Fruit fly (Drosophila melanogaster) whole organism, adult: Measurements from ENCODE around the gene CG14014.

Experiments
- CG11617 ChIP-seq: fragments of 200-800 bp; sonication (Bioruptor generic); optimal IDR thresholded peaks from 2 replicates; lab custom pipeline; 2017; ENCODE audit warnings: mild to moderate bottlenecking, missing biosample characterization, missing genetic modification reagents, missing genetic modification characterization
- CG12768 ChIP-seq: fragments of 200-800 bp; sonication (Bioruptor generic); optimal IDR thresholded peaks from 2 replicates; lab custom pipeline; 2017; ENCODE audit warnings: missing biosample characterization, missing genetic modification characterization, mild to moderate bottlenecking, moderate library complexity, missing genetic modification reagents
- CG14711 ChIP-seq: fragments of 200-800 bp; sonication (Bioruptor generic); optimal IDR thresholded peaks from 2 replicates; lab custom pipeline; 2018; ENCODE audit warnings: missing biosample characterization, mild to moderate bottlenecking, missing genetic modification characterization, moderate library complexity
- CG1620 ChIP-seq: fragments of 200-800 bp; sonication (Bioruptor generic); optimal IDR thresholded peaks from 2 replicates; lab custom pipeline; 2016; ENCODE audit warnings: missing biosample characterization, missing genetic modification characterization
- CG33017 ChIP-seq: fragments of 200-800 bp; sonication (Bioruptor generic); optimal IDR thresholded peaks from 2 replicates; lab custom pipeline; 2018; ENCODE audit warnings: missing biosample characterization, mild to moderate bottlenecking, missing genetic modification characterization, moderate library complexity
- CG5204 ChIP-seq: fragments of 200-800 bp; sonication (Bioruptor generic); optimal IDR thresholded peaks from 2 replicates; lab custom pipeline; 2016; ENCODE audit warnings: missing biosample characterization, missing genetic modification characterization
- CG7045 ChIP-seq: fragments of 200-800 bp; sonication (Bioruptor generic); optimal IDR thresholded peaks from 2 replicates; lab custom pipeline; 2017; ENCODE audit warnings: missing biosample characterization, mild to moderate bottlenecking, missing genetic modification characterization
- CG7101 ChIP-seq: fragments of 200-800 bp; sonication (Bioruptor generic); optimal IDR thresholded peaks from 2 replicates; lab custom pipeline; 2018; ENCODE audit warnings: missing biosample characterization, mild to moderate bottlenecking, missing genetic modification characterization, moderate library complexity
- Clk ChIP-seq: fragments of 200-800 bp; sonication (Bioruptor generic); optimal IDR thresholded peaks from 2 replicates; lab custom pipeline; 2017; ENCODE audit warnings: missing biosample characterization, missing genetic modification characterization
- Crg-1 ChIP-seq: fragments of 200-800 bp; sonication (Bioruptor generic); optimal IDR thresholded peaks from 2 replicates; lab custom pipeline; 2016; ENCODE audit warnings: missing biosample characterization, missing genetic modification characterization
- Hr96 ChIP-seq: fragments of 200-800 bp; sonication (Bioruptor generic); optimal IDR thresholded peaks from 2 replicates; lab custom pipeline; 2016; ENCODE audit warnings: missing biosample characterization, missing genetic modification characterization
- Mnt ChIP-seq: fragments of 200-800 bp; sonication (Bioruptor generic); optimal IDR thresholded peaks from 2 replicates; lab custom pipeline; 2016; ENCODE audit warnings: missing biosample characterization, mild to moderate bottlenecking, missing genetic modification characterization
- bab1 ChIP-seq: fragments of 200-800 bp; sonication (Bioruptor generic); optimal IDR thresholded peaks from 3 replicates; lab custom pipeline; 2019; ENCODE audit warnings: missing biosample characterization, mild to moderate bottlenecking, missing genetic modification characterization, moderate library complexity
- cic ChIP-seq: fragments of 200-800 bp; sonication (Bioruptor generic); optimal IDR thresholded peaks from 2 replicates; lab custom pipeline; 2017; ENCODE audit warnings: missing biosample characterization, mild to moderate bottlenecking, missing genetic modification characterization, moderate library complexity
- cnc ChIP-seq, 2 experiments: fragments of >200 bp; optimal IDR thresholded peaks; 2 replicates each; lab custom pipeline; 2017
- kay ChIP-seq: fragments of 200-800 bp; sonication (Bioruptor generic); peaks from one replicate; lab custom pipeline; 2016; ENCODE audit warnings: missing biosample characterization, missing genetic modification characterization, borderline replicate concordance
- ovo ChIP-seq: fragments of 200-800 bp; sonication (Bioruptor generic); optimal IDR thresholded peaks from 2 replicates; lab custom pipeline; 2016; ENCODE audit warnings: missing biosample characterization, missing genetic modification characterization
- pad ChIP-seq: fragments of 200-800 bp; sonication (Bioruptor generic); optimal IDR thresholded peaks from 3 replicates; lab custom pipeline; 2017; ENCODE audit warnings: missing biosample characterization, missing genetic modification characterization, mild to moderate bottlenecking, moderate library complexity, missing genetic modification reagents
- tj ChIP-seq: fragments of 200-800 bp; sonication (Bioruptor generic); optimal IDR thresholded peaks from 3 replicates; lab custom pipeline; 2017; ENCODE audit warnings: missing biosample characterization, mild to moderate bottlenecking, missing genetic modification characterization, moderate library complexity
- toe ChIP-seq: fragments of 200-800 bp; sonication (Bioruptor generic); optimal IDR thresholded peaks from 2 replicates; lab custom pipeline; 2016; ENCODE audit warnings: missing biosample characterization, missing genetic modification characterization

CG14014 gene

dm6 chr2L:5537063-5537462 is 13.6 kb downstream of the CG14014 start:
- TF ChIP-seq pad (GFP tag; lab: Kevin White, UChicago) (no peak), toe (GFP tag; lab: Kevin White, UChicago) (no peak), Crg-1 (GFP tag; lab: Kevin White, UChicago) (no peak), CG33017 (tag; lab: Kevin White, UChicago) (no peak), cnc (optimal IDR thresholded peaks at IDR 0.05; lab: Kevin White, UChicago) (no peak), Clk (GFP tag; lab: Kevin White, UChicago) (no peak), CG11617 (GFP tag; lab: Kevin White, UChicago) (no peak), bab1 (no peak), tj (GFP tag; lab: Kevin White, UChicago) (no peak), kay (no peak), CG14711 (tag; lab: Kevin White, UChicago) (no peak), CG7101 (no peak), CG7045 (GFP tag; lab: Kevin White, UChicago) (no peak), CG1620 (GFP tag; lab: Kevin White, UChicago) (no peak), cic (GFP tag; lab: Kevin White, UChicago) (no peak), CG5204 (no peak), Mnt (no peak)

dm6 chr2L:5536658-5537057 is 14.0 kb downstream of the CG14014 start, which contains the start of gene tomb:
TSS of gene tomb (minus strand) at chr2L:5536758.
- no peak for TF ChIP-seq CG1620 (GFP tag; lab: Kevin White, UChicago)
- TF ChIP-seq CG14711 (tag; lab: Kevin White, UChicago): no peak
- no peak for TF ChIP-seq CG7101
- no peak for TF ChIP-seq tj (GFP tag; lab: Kevin White, UChicago)
- TF ChIP-seq cic (GFP tag; lab: Kevin White, UChicago): no peak
- no peak for TF ChIP-seq CG12768
- TF ChIP-seq ovo (GFP tag; lab: Kevin White, UChicago): no peak
- TF ChIP-seq pad (GFP tag; lab: Kevin White, UChicago): no peak
- no peak for TF ChIP-seq Hr96 (GFP tag; lab: Kevin White, UChicago)

dm6 chr2L:5532061-5532460 is 18.6 kb downstream of the CG14014 start, which contains the start of gene Coq6:
TSS of gene Coq6 (minus strand) at chr2L:5532223.
- TF ChIP-seq pad (GFP tag; lab: Kevin White, UChicago) (no peak), ovo (GFP tag; lab: Kevin White, UChicago) (no peak), toe (GFP tag; lab: Kevin White, UChicago) (no peak), CG12768 (no peak), CG33017 (tag; lab: Kevin White, UChicago) (no peak)

- TF ChIP-seq cnc (optimal IDR thresholded peaks at IDR 0.05; lab: Kevin White, UChicago) (no peak), CG33017 (tag; lab: Kevin White, UChicago) (no peak), CG7045 (GFP tag; lab: Kevin White, UChicago) (no peak), CG7101 (no peak), bab1 (no peak), pad (GFP tag; lab: Kevin White, UChicago) (no peak), ovo (GFP tag; lab: Kevin White, UChicago) (no peak)
These were observed 22.8 kb downstream of the CG14014 start, which contains the start of gene CG31915 for dm6 chr2L:5527861-5528260. TSS of gene CG31915 (plus strand) at chr2L:5528123.

- no peak for TF ChIP-seq CG5204
- no peak for TF ChIP-seq Mnt
- TF ChIP-seq Crg-1 (GFP tag; lab: Kevin White, UChicago): no peak
- TF ChIP-seq toe (GFP tag; lab: Kevin White, UChicago): no peak
- TF ChIP-seq CG33017 (tag; lab: Kevin White, UChicago): no peak
- TF ChIP-seq Clk (GFP tag; lab: Kevin White, UChicago): no peak
- TF ChIP-seq bab1: no peak
- no peak for TF ChIP-seq Hr96 (GFP tag; lab: Kevin White, UChicago)
- no peak for TF ChIP-seq CG11617 (GFP tag; lab: Kevin White, UChicago)
- no peak for TF ChIP-seq CG1620 (GFP tag; lab: Kevin White, UChicago)
- TF ChIP-seq kay: no peak
- TF ChIP-seq CG12768: no peak
- no peak for TF ChIP-seq cnc (optimal IDR thresholded peaks at IDR 0.05; lab: Kevin White, UChicago)
- TF ChIP-seq pad (GFP tag; lab: Kevin White, UChicago): no peak
- no peak for TF ChIP-seq tj (GFP tag; lab: Kevin White, UChicago)
- TF ChIP-seq CG7101: no peak
- TF ChIP-seq ovo (GFP tag; lab: Kevin White, UChicago): no peak
These were observed 23.9 kb downstream of the CG14014 start, which contains the start of gene Cox11 for dm6 chr2L:5526738-5527137. TSS of gene Cox11 (plus strand) at chr2L:5526957.

- TF ChIP-seq CG14711 (tag; lab: Kevin White, UChicago) (no peak), ovo (GFP tag; lab: Kevin White, UChicago) (no peak), kay (no peak), toe (GFP tag; lab: Kevin White, UChicago) (no peak), CG33017 (tag; lab: Kevin White, UChicago) (no peak), Hr96 (GFP tag; lab: Kevin White, UChicago) (no peak), bab1 (peak; percentile 6)
These were observed 24.9 kb downstream of the CG14014 start, which contains the start of gene Cap-D3 for dm6 chr2L:5525723-5526122. TSS of gene Cap-D3 (plus strand) at chr2L:5525905.

- peak; percentile 31 for TF ChIP-seq Crg-1 (GFP tag; lab: Kevin White, UChicago)
- TF ChIP-seq Hr96 (GFP tag; lab: Kevin White, UChicago): no peak
- TF ChIP-seq CG12768: peak; percentile 77
- TF ChIP-seq kay: no peak
- no peak for TF ChIP-seq cic (GFP tag; lab: Kevin White, UChicago)
- TF ChIP-seq tj (GFP tag; lab: Kevin White, UChicago): peak; percentile 61
- TF ChIP-seq CG11617 (GFP tag; lab: Kevin White, UChicago): peak; percentile 87
- TF ChIP-seq CG1620 (GFP tag; lab: Kevin White, UChicago): peak; percentile 79
- no peak for TF ChIP-seq CG5204
- TF ChIP-seq Clk (GFP tag; lab: Kevin White, UChicago): peak; percentile 76
- peak; percentile 59 for TF ChIP-seq bab1
- peak; percentile 78 for TF ChIP-seq CG14711 (tag; lab: Kevin White, UChicago)
- TF ChIP-seq cnc (optimal IDR thresholded peaks at IDR 0.05; lab: Kevin White, UChicago): no peak
- TF ChIP-seq CG33017 (tag; lab: Kevin White, UChicago): peak; percentile 37
- TF ChIP-seq Mnt: peak; percentile 48
- peak; percentile 64 for TF ChIP-seq pad (GFP tag; lab: Kevin White, UChicago)
- peak; percentile 83 for TF ChIP-seq CG7101
- TF ChIP-seq ovo (GFP tag; lab: Kevin White, UChicago): peak; percentile 14
- TF ChIP-seq CG7045 (GFP tag; lab: Kevin White, UChicago): peak; percentile 80
- TF ChIP-seq toe (GFP tag; lab: Kevin White, UChicago): no peak
These were observed 26.7 kb downstream of the CG14014 start, which contains the start of the genes Vps52 and Elp4 for dm6 chr2L:5523848-5524473. TSS of gene Vps52 (minus strand) at chr2L:5523898. TSS of gene Elp4 (plus strand) at chr2L:5524139.
